Worm (Caenorhabditis elegans): ENCODE results near the gene mapk-15.

mapk-15 gene

ce11 chrIII:6039370-6039769 lies 28.3 kb upstream of the mapk-15 start, which contains the start of gene ift-139:
Gene ift-139 (minus strand): TSS chrIII:6039470.
- no peak for TF ChIP-seq irx-1 (tag; optimal IDR thresholded peaks at IDR 0.05)
- TF ChIP-seq unc-30 (tag; optimal IDR thresholded peaks at IDR 0.05) = no peak
- no peak for TF ChIP-seq lin-13 (GFP tag; optimal IDR thresholded peaks at IDR 0.05)
- TF ChIP-seq tbx-2 (tag; optimal IDR thresholded peaks at IDR 0.05) = no peak
- TF ChIP-seq ztf-11 (tag; optimal IDR thresholded peaks at IDR 0.05) = no peak
- TF ChIP-seq C04F5.9 (tag; optimal IDR thresholded peaks at IDR 0.05) = no peak
- no peak for TF ChIP-seq hpl-2 (GFP tag; optimal IDR thresholded peaks at IDR 0.05)
- TF ChIP-seq ceh-88 (GFP tag; IDR thresholded peaks at IDR 0.05) = no peak
- TF ChIP-seq nhr-12 (tag; optimal IDR thresholded peaks at IDR 0.05) = no peak
- no peak for TF ChIP-seq efl-3 (GFP tag; optimal IDR thresholded peaks at IDR 0.05)
- no peak for TF ChIP-seq ceh-8 (GFP tag; optimal IDR thresholded peaks at IDR 0.05)
- no peak for TF ChIP-seq isw-1 (GFP tag; IDR thresholded peaks at IDR 0.05)
- TF ChIP-seq aly-2 (tag; optimal IDR thresholded peaks at IDR 0.05) = no peak
- no peak for TF ChIP-seq sox-4 (tag; optimal IDR thresholded peaks at IDR 0.05)
- TF ChIP-seq hlh-17 (GFP tag; optimal IDR thresholded peaks at IDR 0.05; ENCODE audit: borderline replicate concordance) = no peak
- TF ChIP-seq xbp-1 (tag; optimal IDR thresholded peaks at IDR 0.05) = no peak

ce11 chrIII:6046881-6047280 lies 20.8 kb upstream of the mapk-15 start, which contains the start of gene tbx-11:
Gene tbx-11 (minus strand): TSS chrIII:6046981.
- TF ChIP-seq nhr-47 (tag; optimal IDR thresholded peaks at IDR 0.05) = no peak
- TF ChIP-seq efl-1 (optimal IDR thresholded peaks at IDR 0.05) = no peak
- peak in 1 of 2 experiments; percentile 14 for TF ChIP-seq efl-1 (GFP tag; optimal IDR thresholded peaks at IDR 0.05 in 1 of 2)
- TF ChIP-seq dpl-1 (GFP tag; optimal IDR thresholded peaks at IDR 0.05) = no peak
- TF ChIP-seq irx-1 (tag; optimal IDR thresholded peaks at IDR 0.05) = no peak
- TF ChIP-seq nhr-84 (tag; optimal IDR thresholded peaks at IDR 0.05) = no peak

- TF ChIP-seq fkh-10 (GFP tag; optimal IDR thresholded peaks at IDR 0.05) = no peak
- no peak for TF ChIP-seq ama-1 (optimal IDR thresholded peaks at IDR 0.05)
- TF ChIP-seq nhr-90 (tag; optimal IDR thresholded peaks at IDR 0.05; ENCODE audit: poor library complexity) = no peak
- no peak for TF ChIP-seq unc-130 (tag; optimal IDR thresholded peaks at IDR 0.05)
- no peak for TF ChIP-seq ceh-90 (tag; optimal IDR thresholded peaks at IDR 0.05)
- TF ChIP-seq ces-1 (GFP tag; optimal IDR thresholded peaks at IDR 0.05) = no peak
- TF ChIP-seq aly-2 (tag; optimal IDR thresholded peaks at IDR 0.05) = no peak
- TF ChIP-seq isw-1 (GFP tag; IDR thresholded peaks at IDR 0.05) = no peak
- no peak for TF ChIP-seq snu-23 (GFP tag; optimal IDR thresholded peaks at IDR 0.05)
- TF ChIP-seq nhr-71 (tag; optimal IDR thresholded peaks at IDR 0.05) = no peak
- TF ChIP-seq elt-2 (tag; optimal IDR thresholded peaks at IDR 0.05) = no peak
- no peak for TF ChIP-seq lin-14 (GFP tag; optimal IDR thresholded peaks at IDR 0.05)
- TF ChIP-seq mdl-1 (tag; optimal IDR thresholded peaks at IDR 0.05) = no peak
Observed at ce11 chrIII:6055706-6056105, 12.0 kb upstream of the mapk-15 start, which contains the start of gene F40H6.5. Gene F40H6.5 (minus strand): TSS chrIII:6055806.

ce11 chrIII:6056179-6056578 lies 11.5 kb upstream of the mapk-15 start:
- TF ChIP-seq vab-15 (tag; optimal IDR thresholded peaks at IDR 0.05) (no peak), zag-1 (tag; optimal IDR thresholded peaks at IDR 0.05) (no peak), mdl-1 (tag; optimal IDR thresholded peaks at IDR 0.05) (no peak), fos-1 (tag; optimal IDR thresholded peaks at IDR 0.05) (no peak), lin-39 (tag; optimal IDR thresholded peaks at IDR 0.05) (no peak), hlh-4 (tag; optimal IDR thresholded peaks at IDR 0.05) (no peak), ztf-4 (tag; optimal IDR thresholded peaks at IDR 0.05) (no peak), alr-1 (tag; optimal IDR thresholded peaks at IDR 0.05; ENCODE audit: borderline replicate concordance) (no peak), pqm-1 (tag; optimal IDR thresholded peaks at IDR 0.05) (no peak), lin-35 (GFP tag; optimal IDR thresholded peaks at IDR 0.05) (no peak), lir-3 (tag; optimal IDR thresholded peaks at IDR 0.05; ENCODE audit: poor library complexity) (no peak), F16B12.6 (tag; optimal IDR thresholded peaks at IDR 0.05) (no peak), nhr-28 (tag; optimal IDR thresholded peaks at IDR 0.05) (no peak), blmp-1 (tag; optimal IDR thresholded peaks at IDR 0.05) (no peak), unc-30 (tag; optimal IDR thresholded peaks at IDR 0.05) (no peak), C04F5.9 (tag; optimal IDR thresholded peaks at IDR 0.05) (no peak), ama-1 (optimal IDR thresholded peaks at IDR 0.05) (no peak)
